Fruit fly (Drosophila melanogaster) whole organism, prepupa: ENCODE data around the gene GNBP1.

Experiments used
- Blimp-1 ChIP-seq: fragments of 200-800 bp; sonication (Bioruptor generic); optimal IDR thresholded peaks from 3 replicates; lab custom pipeline; 2017; ENCODE audit warnings: missing biosample characterization, missing genetic modification characterization, mild to moderate bottlenecking, moderate library complexity, missing genetic modification reagents
- CG10631 ChIP-seq: fragments of 200-800 bp; sonication (Bioruptor generic); optimal IDR thresholded peaks from 2 replicates; lab custom pipeline; 2016; ENCODE audit warnings: missing biosample characterization, missing genetic modification characterization
- CG10669 ChIP-seq: fragments of 200-800 bp; sonication (Bioruptor generic); optimal IDR thresholded peaks from 3 replicates; lab custom pipeline; 2018; ENCODE audit warnings: missing biosample characterization, mild to moderate bottlenecking, missing genetic modification characterization, moderate library complexity
- CG11762 ChIP-seq: fragments of 200-800 bp; sonication (Bioruptor generic); optimal IDR thresholded peaks from 3 replicates; lab custom pipeline; 2016; ENCODE audit warnings: missing biosample characterization, missing genetic modification characterization; ENCODE audit not compliant: insufficient read depth
- CG15336 ChIP-seq: fragments of 200-800 bp; sonication (Bioruptor generic); IDR thresholded peaks from 2 replicates; pipeline ENCODE4 v1.3.6; 2022; ENCODE audit warnings: missing biosample characterization, missing genetic modification characterization
- CG1621 ChIP-seq: fragments of 200-800 bp; sonication (Bioruptor generic); optimal IDR thresholded peaks from 3 replicates; lab custom pipeline; 2018; ENCODE audit warnings: missing biosample characterization, mild to moderate bottlenecking, missing genetic modification characterization
- CG16779 ChIP-seq: fragments of 200-800 bp; sonication (Bioruptor generic); optimal IDR thresholded peaks from 3 replicates; lab custom pipeline; 2017; ENCODE audit warnings: missing biosample characterization, mild to moderate bottlenecking, missing genetic modification characterization
- CG3032 ChIP-seq: fragments of 200-800 bp; optimal IDR thresholded peaks from 2 replicates; lab custom pipeline; 2019; ENCODE audit warnings: missing biosample characterization, mild to moderate bottlenecking, missing genetic modification characterization, moderate library complexity
- CG31627 ChIP-seq: fragments of 200-800 bp; sonication (Bioruptor generic); optimal IDR thresholded peaks from 3 replicates; lab custom pipeline; 2016; ENCODE audit warnings: missing biosample characterization, missing genetic modification characterization
- CG32006 ChIP-seq: fragments of 200-800 bp; sonication (Bioruptor generic); optimal IDR thresholded peaks from 3 replicates; lab custom pipeline; 2017; ENCODE audit warnings: missing biosample characterization, mild to moderate bottlenecking, missing genetic modification characterization
- CG34406 ChIP-seq: fragments of 200-800 bp; sonication (Bioruptor generic); optimal IDR thresholded peaks from 3 replicates; lab custom pipeline; 2016; ENCODE audit warnings: missing biosample characterization, missing genetic modification characterization
- CG3919 ChIP-seq: fragments of 200-800 bp; sonication (Bioruptor generic); optimal IDR thresholded peaks from 3 replicates; lab custom pipeline; 2016; ENCODE audit warnings: missing biosample characterization, missing genetic modification characterization
- CG6163 ChIP-seq: fragments of 200-800 bp; sonication (Bioruptor generic); IDR thresholded peaks from 3 replicates; pipeline ENCODE4 v1.3.6; 2022; ENCODE audit warnings: missing biosample characterization, missing genetic modification characterization
- CG6276 ChIP-seq: fragments of 200-800 bp; sonication (Bioruptor generic); optimal IDR thresholded peaks from 2 replicates; lab custom pipeline; 2017; ENCODE audit warnings: missing biosample characterization, mild to moderate bottlenecking, missing genetic modification characterization
- CG6792 ChIP-seq: fragments of 200-800 bp; sonication (Bioruptor generic); optimal IDR thresholded peaks from 3 replicates; lab custom pipeline; 2016; ENCODE audit warnings: missing biosample characterization, missing genetic modification characterization
- CG6808 ChIP-seq: fragments of 200-800 bp; sonication (Bioruptor generic); optimal IDR thresholded peaks from 3 replicates; lab custom pipeline; 2017; ENCODE audit warnings: missing biosample characterization, missing genetic modification characterization, mild to moderate bottlenecking, moderate library complexity, missing genetic modification reagents
- CG6854 ChIP-seq: fragments of 200-800 bp; sonication (Bioruptor generic); optimal IDR thresholded peaks from 2 replicates; lab custom pipeline; 2017; ENCODE audit warnings: missing biosample characterization, mild to moderate bottlenecking, missing genetic modification characterization
- CG7368 ChIP-seq: fragments of 200-800 bp; sonication (Bioruptor generic); optimal IDR thresholded peaks from 3 replicates; lab custom pipeline; 2016; ENCODE audit warnings: missing biosample characterization, missing genetic modification characterization
- CG9139 ChIP-seq: fragments of 200-800 bp; sonication (Bioruptor generic); optimal IDR thresholded peaks from 3 replicates; lab custom pipeline; 2017; ENCODE audit warnings: missing biosample characterization, mild to moderate bottlenecking, missing genetic modification characterization
- Eip78C ChIP-seq: fragments of 200-800 bp; sonication (Bioruptor generic); peaks from one replicate; lab custom pipeline; 2016; ENCODE audit warnings: missing biosample characterization, missing genetic modification characterization
- Eip93F ChIP-seq: fragments of 200-800 bp; sonication (Bioruptor generic); optimal IDR thresholded peaks from 2 replicates; lab custom pipeline; 2016; ENCODE audit warnings: missing biosample characterization, mild to moderate bottlenecking, missing genetic modification characterization
- Ets21C ChIP-seq: fragments of 200-800 bp; sonication (Bioruptor generic); optimal IDR thresholded peaks from 3 replicates; lab custom pipeline; 2016; ENCODE audit warnings: missing biosample characterization, missing genetic modification characterization
- Ets96B ChIP-seq: fragments of 200-800 bp; optimal IDR thresholded peaks from 2 replicates; lab custom pipeline; 2019; ENCODE audit warnings: missing biosample characterization, mild to moderate bottlenecking, missing genetic modification characterization, moderate library complexity
- Gug ChIP-seq: fragments of 200-800 bp; sonication (Bioruptor generic); IDR thresholded peaks from 2 replicates; pipeline ENCODE4 v1.3.6; 2022; ENCODE audit warnings: missing biosample characterization, missing genetic modification characterization
- Hr38 ChIP-seq: sonication (Bioruptor generic); optimal IDR thresholded peaks from 2 replicates; lab custom pipeline; 2016; ENCODE audit warnings: missing biosample characterization, missing genetic modification characterization
- Hr39 ChIP-seq: fragments of 200-800 bp; sonication (Bioruptor generic); optimal IDR thresholded peaks from 2 replicates; lab custom pipeline; 2016; ENCODE audit warnings: missing biosample characterization, missing genetic modification characterization
- Met ChIP-seq: fragments of 200-800 bp; sonication (Bioruptor generic); optimal IDR thresholded peaks from 3 replicates; lab custom pipeline; 2016; ENCODE audit warnings: missing biosample characterization, missing genetic modification characterization
- OdsH ChIP-seq: fragments of 200-800 bp; sonication (Bioruptor generic); optimal IDR thresholded peaks from 3 replicates; lab custom pipeline; 2016; ENCODE audit warnings: missing biosample characterization, missing genetic modification characterization
- Smox ChIP-seq: fragments of 200-800 bp; sonication (Bioruptor generic); optimal IDR thresholded peaks from 3 replicates; lab custom pipeline; 2016; ENCODE audit warnings: missing biosample characterization, missing genetic modification characterization
- Sox102F ChIP-seq: fragments of 200-800 bp; sonication (Bioruptor generic); optimal IDR thresholded peaks from 2 replicates; lab custom pipeline; 2016; ENCODE audit warnings: missing biosample characterization, mild to moderate bottlenecking, missing genetic modification characterization
- Sox14 ChIP-seq: fragments of 200-800 bp; sonication (Bioruptor generic); optimal IDR thresholded peaks from 3 replicates; lab custom pipeline; 2016; ENCODE audit warnings: missing biosample characterization, missing genetic modification characterization
- Sox15 ChIP-seq: fragments of 200-800 bp; sonication (Bioruptor generic); optimal IDR thresholded peaks from 3 replicates; lab custom pipeline; 2016; ENCODE audit warnings: missing biosample characterization, missing genetic modification characterization
- achi ChIP-seq: fragments of 200-800 bp; sonication (Bioruptor generic); optimal IDR thresholded peaks from 3 replicates; lab custom pipeline; 2016; ENCODE audit warnings: missing biosample characterization, missing genetic modification characterization
- cyc ChIP-seq: fragments of 200-800 bp; sonication (Bioruptor generic); optimal IDR thresholded peaks from 3 replicates; lab custom pipeline; 2016; ENCODE audit warnings: missing biosample characterization, missing genetic modification characterization
- dac ChIP-seq: fragments of 200-800 bp; sonication (Bioruptor generic); optimal IDR thresholded peaks from 2 replicates; lab custom pipeline; 2017; ENCODE audit warnings: missing biosample characterization, mild to moderate bottlenecking, missing genetic modification characterization
- dsx ChIP-seq: fragments of 200-800 bp; optimal IDR thresholded peaks from 3 replicates; lab custom pipeline; 2019; ENCODE audit warnings: missing biosample characterization, mild to moderate bottlenecking, missing genetic modification characterization, moderate library complexity; ENCODE audit not compliant: poor library complexity, severe bottlenecking
- esn ChIP-seq: fragments of 200-800 bp; sonication (Bioruptor generic); optimal IDR thresholded peaks from 2 replicates; lab custom pipeline; 2016; ENCODE audit warnings: missing biosample characterization, mild to moderate bottlenecking, missing genetic modification characterization, moderate library complexity
- fkh ChIP-seq: fragments of 200-800 bp; sonication (Bioruptor generic); optimal IDR thresholded peaks from 3 replicates; lab custom pipeline; 2017; ENCODE audit warnings: missing biosample characterization, mild to moderate bottlenecking, missing genetic modification characterization, moderate library complexity
- lz ChIP-seq: fragments of 200-800 bp; sonication (Bioruptor generic); optimal IDR thresholded peaks from 3 replicates; lab custom pipeline; 2016; ENCODE audit warnings: missing biosample characterization, missing genetic modification characterization
- ss ChIP-seq, 2 experiments: fragments of 200-800 bp; sonication (Bioruptor generic); optimal IDR thresholded peaks; 2 replicates in 1 of 2; 3 replicates in 1 of 2; lab custom pipeline; 2017 to 2018; ENCODE audit warnings: mild to moderate bottlenecking in 2 of 2, missing biosample characterization in 2 of 2, missing genetic modification characterization in 2 of 2, moderate library complexity in 1 of 2
- svp ChIP-seq: fragments of 200-800 bp; sonication (Bioruptor generic); peaks from one replicate; lab custom pipeline; 2016; ENCODE audit warnings: missing biosample characterization, missing genetic modification characterization
- topi ChIP-seq: fragments of 200-800 bp; sonication (Bioruptor generic); optimal IDR thresholded peaks from 3 replicates; lab custom pipeline; 2016; ENCODE audit warnings: missing biosample characterization, missing genetic modification characterization
- vri ChIP-seq: fragments of 200-800 bp; sonication (Bioruptor generic); optimal IDR thresholded peaks from 3 replicates; lab custom pipeline; 2016; ENCODE audit warnings: missing biosample characterization, mild to moderate bottlenecking, missing genetic modification characterization

GNBP1 gene

DNA sequence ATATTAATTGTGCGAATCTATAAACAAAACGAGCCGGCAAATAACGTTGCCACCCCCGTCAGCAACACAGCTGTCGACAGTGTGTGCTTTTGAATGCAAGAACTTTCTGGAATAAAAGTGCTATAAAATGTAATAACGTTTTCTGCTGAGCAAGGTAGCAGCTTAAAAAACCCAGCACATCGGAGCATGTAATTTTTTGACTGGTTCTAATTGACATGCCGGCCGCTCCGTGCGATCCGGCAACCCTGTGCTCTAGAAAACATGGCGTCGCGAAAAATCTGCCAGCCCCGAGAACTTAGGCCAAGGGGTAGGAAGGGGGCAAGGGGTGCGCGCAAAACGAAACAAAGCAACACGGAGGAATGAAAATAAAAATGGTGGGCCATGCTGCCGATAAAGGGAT, 3.4 kb upstream of the GNBP1 start (continued):
- TF ChIP-seq Blimp-1 (GFP tag; lab: Kevin White, UChicago) (no peak), CG6792 (peak; percentile 48), Smox (GFP tag; lab: Kevin White, UChicago) (no peak), topi (peak; percentile 35), CG31627 (GFP tag; lab: Kevin White, UChicago) (peak; percentile 35), Hr39 (no peak), CG32006 (GFP tag; lab: Kevin White, UChicago) (no peak), Sox15 (no peak), CG9139 (GFP tag; lab: Kevin White, UChicago) (no peak), Eip78C (GFP tag; lab: Kevin White, UChicago) (peak; percentile 63), esn (GFP tag; lab: Kevin White, UChicago) (peak; percentile 57), CG10631 (GFP tag; lab: Kevin White, UChicago) (no peak), vri (GFP tag; lab: Kevin White, UChicago) (no peak), CG34406 (GFP tag; lab: Kevin White, UChicago) (no peak), CG15336 (GFP tag; lab: Robert Waterston, UW) (peak; percentile 10; the same call in 1 of the 2 replicates)

dm6 chr3L:18672986-18673633, 2.5 kb upstream of the GNBP1 start, which contains the start of gene Capr:
Gene Capr, minus strand, starts transcription at chr3L:18673324.
- peak; percentile 23 for TF ChIP-seq CG6854 (GFP tag; lab: Kevin White, UChicago)
- TF ChIP-seq esn (GFP tag; lab: Kevin White, UChicago): peak; percentile 64
- TF ChIP-seq CG6163 (GFP tag; lab: Robert Waterston, UW): peak; percentile 43; the same call in 2 of the 3 replicates
- TF ChIP-seq lz (GFP tag; lab: Kevin White, UChicago): peak; percentile 50
- peak; percentile 51 for TF ChIP-seq Eip78C (GFP tag; lab: Kevin White, UChicago)
- TF ChIP-seq cyc (GFP tag; lab: Kevin White, UChicago): peak; percentile 40
- TF ChIP-seq Smox (GFP tag; lab: Kevin White, UChicago): no peak
- peak; percentile 44 for TF ChIP-seq Sox14 (GFP tag; lab: Kevin White, UChicago)
- peak; percentile 19 for TF ChIP-seq Hr39
- TF ChIP-seq OdsH (GFP tag; lab: Kevin White, UChicago): peak; percentile 20
- TF ChIP-seq CG3919: peak; percentile 67
- TF ChIP-seq achi (GFP tag; lab: Kevin White, UChicago): no peak
- TF ChIP-seq CG3032: peak; percentile 29
- TF ChIP-seq svp: peak; percentile 61
- peak; percentile 34 for TF ChIP-seq Ets21C (GFP tag; lab: Kevin White, UChicago)
- no peak for TF ChIP-seq Hr38 (GFP tag; lab: Kevin White, UChicago)
- TF ChIP-seq Met (GFP tag; lab: Kevin White, UChicago): peak; percentile 37
- peak; percentile 45 for TF ChIP-seq topi
- TF ChIP-seq CG11762 (GFP tag; lab: Kevin White, UChicago): no peak
- TF ChIP-seq ss (GFP tag; optimal IDR thresholded peaks at IDR 0.05; lab: Kevin White, UChicago): peak in 1 of 2 experiments; percentile 14
- TF ChIP-seq dac (GFP tag; lab: Kevin White, UChicago): no peak
- TF ChIP-seq dsx (GFP tag; lab: Kevin White, UChicago): peak; percentile 5
- peak; percentile 45 for TF ChIP-seq CG31627 (GFP tag; lab: Kevin White, UChicago)

- no peak for TF ChIP-seq CG10669 (GFP tag; lab: Kevin White, UChicago)
- no peak for TF ChIP-seq CG32006 (GFP tag; lab: Kevin White, UChicago)
- TF ChIP-seq Gug (GFP tag; lab: Robert Waterston, UW): peak; percentile 20; the same call in 1 of the 2 replicates
- peak; percentile 61 for TF ChIP-seq Ets96B (tag; lab: Kevin White, UChicago)
- TF ChIP-seq CG11762 (GFP tag; lab: Kevin White, UChicago): no peak
- TF ChIP-seq fkh: peak; percentile 88
- peak; percentile 58 for TF ChIP-seq svp
- TF ChIP-seq CG6276 (GFP tag; lab: Kevin White, UChicago): no peak
- peak; percentile 71 for TF ChIP-seq CG34406 (GFP tag; lab: Kevin White, UChicago)
- TF ChIP-seq Sox15: peak; percentile 40
- TF ChIP-seq Met (GFP tag; lab: Kevin White, UChicago): no peak
- TF ChIP-seq Smox (GFP tag; lab: Kevin White, UChicago): no peak
- TF ChIP-seq CG7368 (GFP tag; lab: Kevin White, UChicago): no peak
- no peak for TF ChIP-seq Eip93F (GFP tag; lab: Kevin White, UChicago)
- no peak for TF ChIP-seq CG1621 (tag; lab: Kevin White, UChicago)
- TF ChIP-seq Sox14 (GFP tag; lab: Kevin White, UChicago): peak; percentile 36
- no peak for TF ChIP-seq CG16779 (tag; lab: Kevin White, UChicago)
- TF ChIP-seq CG3032: peak; percentile 68
- no peak for TF ChIP-seq CG6854 (GFP tag; lab: Kevin White, UChicago)
- peak; percentile 35 for TF ChIP-seq CG6792
- peak; percentile 33 for TF ChIP-seq lz (GFP tag; lab: Kevin White, UChicago)
- TF ChIP-seq CG6808 (GFP tag; lab: Kevin White, UChicago): no peak
- no peak for TF ChIP-seq topi
- no peak for TF ChIP-seq Sox102F (GFP tag; lab: Kevin White, UChicago)
These were observed 6.1 kb downstream of the GNBP1 start, which contains the start of the genes Sgf11 and CG32202 for dm6 chr3L:18681550-18682217. Gene Sgf11, minus strand, starts transcription at chr3L:18681836. Gene CG32202, plus strand, starts transcription at chr3L:18682184.
